Worm (Caenorhabditis elegans) whole organism, dauer: ENCODE measurements around the gene frpr-3.

Experiments used
- unc-62 ChIP-seq: sonication (generic microtip); optimal IDR thresholded peaks from 2 replicates; lab custom pipeline; 2017; ENCODE audit warnings: missing biosample characterization, missing genetic modification reagents, missing genetic modification characterization

frpr-3 gene

DNA sequence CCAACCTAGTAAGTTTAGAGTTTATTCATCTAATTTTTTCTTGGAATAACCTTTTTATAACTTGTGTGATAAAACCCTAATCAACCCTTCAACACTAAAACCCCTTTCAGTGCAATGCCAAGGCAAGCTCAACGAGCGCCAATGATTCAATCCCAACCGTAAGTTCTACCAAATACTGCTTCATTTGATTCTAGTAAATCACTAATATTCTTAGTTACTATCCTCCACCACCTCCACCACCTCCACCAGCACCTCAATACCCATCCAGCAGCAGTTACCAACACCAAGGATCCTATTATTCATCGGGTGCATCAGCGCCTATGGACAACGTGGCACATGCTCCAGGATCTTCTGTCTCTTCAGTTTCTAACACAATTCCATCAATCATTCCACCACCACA is 14.8 kb downstream of the frpr-3 start:
- no peak for TF ChIP-seq unc-62 (GFP tag; lab: Kevin White, UChicago)

DNA sequence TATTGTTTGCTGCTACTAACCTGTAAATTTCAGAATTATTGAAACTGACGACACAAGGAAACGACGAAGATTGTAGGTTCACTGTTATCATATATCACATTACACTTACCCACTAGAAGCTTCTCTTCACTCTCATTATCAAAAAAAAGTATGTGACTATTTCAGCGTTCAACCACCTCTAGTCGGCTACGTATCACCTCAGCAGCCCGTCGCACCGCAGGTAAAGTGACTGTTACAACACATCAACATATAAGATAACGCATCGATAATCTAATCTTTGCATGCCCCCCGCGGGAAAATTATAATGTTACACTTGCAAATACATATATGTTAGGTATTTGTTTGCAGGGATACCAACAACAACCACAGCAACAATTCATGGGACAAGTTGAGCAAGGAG is 15.6 kb downstream of the frpr-3 start:
- TF ChIP-seq unc-62 (GFP tag; lab: Kevin White, UChicago), result no peak

DNA sequence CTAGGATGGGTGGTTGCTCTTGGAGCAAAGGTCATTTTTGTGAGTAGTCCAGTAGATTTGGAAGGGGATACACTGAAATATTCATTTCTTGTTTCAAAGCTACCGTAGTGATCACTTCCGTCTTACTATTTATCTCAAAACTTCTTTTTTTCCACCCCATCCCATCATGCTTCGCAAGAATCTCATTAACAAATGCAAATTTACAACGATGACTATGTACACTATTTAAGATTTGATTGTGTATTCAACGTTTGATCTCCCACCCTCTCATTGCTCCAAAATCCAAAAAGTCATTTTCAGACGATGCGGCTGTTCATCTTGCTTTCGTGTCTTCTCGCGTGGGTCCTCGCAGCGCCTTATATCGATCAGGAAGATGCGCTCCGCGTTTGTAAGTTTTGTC is 22.0 kb downstream of the frpr-3 start, which contains the start of gene flp-21:
Gene flp-21 (plus strand): TSS at position 301 of the 400 bp plus-strand sequence.
- no peak for TF ChIP-seq unc-62 (GFP tag; lab: Kevin White, UChicago)

DNA sequence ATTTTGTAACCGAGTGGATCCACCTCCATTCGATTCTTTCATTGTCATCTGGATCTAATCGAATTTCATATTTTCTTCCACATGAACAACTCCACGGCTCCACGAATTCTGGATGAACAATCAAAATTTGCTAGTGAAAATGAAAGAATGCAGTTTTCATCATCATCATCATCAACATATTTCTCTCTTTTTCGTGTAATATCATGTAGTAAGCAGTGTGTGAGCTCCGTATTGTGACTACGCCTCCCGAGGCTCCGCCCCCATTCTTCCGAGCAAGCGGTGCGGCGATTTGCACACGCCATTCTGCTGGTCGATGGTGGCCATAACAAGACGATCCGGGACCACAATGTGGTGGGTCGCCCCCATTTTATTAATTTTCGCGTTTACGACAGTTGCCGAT is 27.0 kb downstream of the frpr-3 start, which contains the start of gene ZK742.7:
Gene ZK742.7 (plus strand): TSS at position 301 of the 400 bp plus-strand sequence.
- TF ChIP-seq unc-62 (GFP tag; lab: Kevin White, UChicago), result no peak

DNA sequence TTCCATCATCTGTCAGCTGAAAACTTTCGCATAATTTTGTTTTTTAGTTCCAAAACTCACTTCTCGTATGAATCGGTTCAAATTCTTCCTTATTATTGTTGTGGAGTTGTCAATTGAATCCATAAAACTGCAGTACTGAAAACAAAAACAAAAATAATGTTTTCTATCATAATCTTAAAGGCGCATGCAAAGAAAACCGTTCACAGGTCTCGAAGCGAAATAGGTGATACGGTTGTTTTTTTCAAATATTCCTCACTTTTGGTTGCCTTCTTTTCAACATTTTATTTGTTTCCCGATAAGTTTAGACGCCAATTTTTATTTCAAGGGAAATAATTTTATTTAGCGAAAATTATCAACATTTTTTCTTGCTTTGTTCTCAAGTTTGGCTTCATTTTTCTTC is 32.5 kb downstream of the frpr-3 start:
- TF ChIP-seq unc-62 (GFP tag; lab: Kevin White, UChicago), result no peak

DNA sequence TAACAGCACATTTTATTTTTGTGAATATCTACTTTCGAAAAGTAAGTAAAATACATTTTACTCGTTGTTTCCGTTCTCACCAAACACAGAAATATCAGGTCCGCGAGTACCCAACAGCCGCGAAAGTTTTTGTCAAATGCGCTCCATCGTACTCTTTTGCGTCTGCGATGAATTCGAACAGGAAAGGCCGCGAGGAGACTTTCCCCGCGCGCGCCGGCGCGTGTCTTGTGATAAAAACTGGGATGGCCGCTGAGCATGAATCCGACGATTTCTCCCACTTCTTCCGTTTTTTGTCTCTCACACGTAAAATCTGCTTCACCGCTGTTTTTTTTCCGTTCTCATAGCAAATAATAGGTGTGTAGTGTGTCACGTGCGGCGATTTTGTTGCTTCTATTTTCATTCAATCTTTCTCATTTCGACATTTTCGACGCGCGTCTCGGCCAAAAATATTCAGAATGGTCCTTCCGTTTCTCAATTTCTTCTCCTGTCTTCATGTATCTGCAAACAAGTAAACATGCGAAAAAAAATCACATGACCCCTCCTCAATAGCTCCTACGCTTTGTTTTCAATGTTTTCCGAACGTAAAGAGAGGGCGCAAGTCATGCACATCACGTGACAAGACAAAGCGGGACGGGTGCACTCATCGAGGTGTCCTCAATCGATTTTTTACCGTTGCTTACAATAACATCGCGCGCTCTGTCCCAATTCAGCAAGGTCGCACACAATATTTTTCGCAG is 33.2 kb downstream of the frpr-3 start, which contains the start of gene uvs-1:
Gene uvs-1 (minus strand): TSS at position 145 of the 737 bp plus-strand sequence.
- TF ChIP-seq unc-62 (GFP tag; lab: Kevin White, UChicago), result no peak

DNA sequence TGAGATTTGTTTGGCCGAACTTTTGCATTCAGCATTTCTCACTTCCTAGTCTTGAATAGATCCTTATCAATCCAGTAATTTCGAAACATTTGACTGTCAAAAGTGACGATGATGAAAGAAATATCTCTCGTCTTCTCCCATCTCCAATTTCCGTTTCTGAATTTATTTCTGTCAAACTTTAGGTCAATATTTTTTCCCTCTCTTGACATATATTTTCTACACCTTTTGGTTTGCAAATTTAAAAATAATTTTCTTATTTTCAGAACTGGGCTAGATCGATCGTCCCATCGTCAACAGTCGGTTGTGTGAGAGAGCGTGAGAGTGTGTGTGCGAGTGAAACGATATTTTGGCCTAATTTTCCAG is 33.7 kb downstream of the frpr-3 start, which contains the start of gene xpo-1:
Gene xpo-1 (plus strand): TSS at position 264 of the 363 bp plus-strand sequence.
- no peak for TF ChIP-seq unc-62 (GFP tag; lab: Kevin White, UChicago)

DNA sequence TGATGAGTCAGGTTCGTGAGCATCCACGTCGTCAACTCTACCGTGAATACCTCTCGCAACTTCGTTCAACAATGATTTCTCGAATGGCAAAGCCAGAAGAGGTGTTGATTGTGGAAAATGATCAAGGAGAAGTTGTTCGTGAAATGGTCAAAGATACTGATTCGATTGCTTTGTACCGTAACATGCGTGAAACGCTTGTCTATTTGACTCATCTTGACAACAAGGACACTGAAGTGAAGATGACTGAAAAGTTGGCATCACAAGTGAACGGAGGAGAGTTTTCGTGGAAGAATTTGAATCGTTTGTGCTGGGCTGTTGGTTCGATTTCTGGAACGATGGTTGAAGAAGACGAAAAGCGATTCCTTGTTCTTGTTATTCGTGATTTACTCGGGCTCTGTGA is 35.6 kb downstream of the frpr-3 start:
- TF ChIP-seq unc-62 (GFP tag; lab: Kevin White, UChicago), result no peak

DNA sequence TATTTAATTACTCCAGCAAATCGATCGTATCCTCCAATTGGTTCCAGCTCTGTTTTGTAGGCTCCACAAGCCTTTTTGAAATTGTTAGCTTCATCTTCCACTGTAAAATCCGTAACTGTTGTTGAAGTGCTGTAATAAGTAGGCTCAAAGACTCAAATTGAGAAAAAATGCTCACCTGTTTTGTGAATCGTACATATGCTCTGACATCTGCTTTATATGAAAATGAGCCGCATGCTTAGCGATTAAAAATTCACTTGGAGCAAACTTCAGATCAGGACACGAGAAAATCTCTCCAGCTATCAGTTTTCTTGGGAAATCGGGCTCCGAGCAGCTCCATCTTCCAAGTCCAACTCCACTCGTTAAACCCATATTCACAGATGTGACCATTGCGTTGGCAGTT is 37.4 kb downstream of the frpr-3 start:
- TF ChIP-seq unc-62 (GFP tag; lab: Kevin White, UChicago), result no peak

DNA sequence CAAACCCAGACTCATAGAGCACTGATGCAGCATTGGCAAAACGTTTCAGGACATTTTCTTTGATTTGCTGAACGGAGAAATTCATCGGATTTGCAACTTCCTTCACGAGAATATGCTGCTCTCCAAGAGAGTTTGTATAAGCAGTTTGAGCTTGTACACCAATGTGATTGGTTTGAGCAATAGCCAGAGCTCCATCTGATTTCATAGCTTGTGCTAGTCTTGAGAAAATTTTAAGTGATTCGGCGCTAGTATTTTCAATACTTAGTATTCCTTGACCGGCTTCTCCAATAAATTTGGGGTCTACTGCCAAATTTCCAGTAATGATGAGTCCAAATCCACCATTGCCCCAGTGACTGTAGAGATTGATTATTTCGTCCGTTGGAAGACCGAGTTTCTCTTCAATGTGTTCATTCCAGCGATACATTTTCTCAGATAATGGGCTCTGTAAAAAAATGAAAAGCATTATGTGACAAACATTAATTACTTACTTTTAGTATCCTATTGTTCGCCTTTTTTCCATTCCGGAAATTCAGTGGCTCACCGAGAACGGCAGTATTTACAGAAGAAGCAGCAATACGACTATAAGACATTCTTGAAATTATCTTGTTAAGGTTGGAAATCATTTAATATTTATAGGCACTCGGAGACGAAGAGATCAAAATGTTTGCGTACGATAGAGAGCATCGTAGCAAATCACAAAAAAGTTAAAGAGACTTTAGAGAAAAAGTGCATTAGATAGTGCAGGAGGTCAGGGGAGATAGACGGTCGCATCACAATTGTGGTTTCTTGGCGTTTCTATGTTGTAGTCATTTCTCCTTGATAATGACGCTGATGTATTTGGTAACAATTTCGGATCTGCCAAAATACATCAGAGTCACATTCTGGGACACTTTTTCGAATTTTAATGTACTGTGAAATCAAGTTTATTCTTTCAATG is 38.5 kb downstream of the frpr-3 start, which contains the start of gene ZK742.3:
Gene ZK742.3 (minus strand): TSS at position 593 of the 937 bp plus-strand sequence.
- TF ChIP-seq unc-62 (GFP tag; lab: Kevin White, UChicago), result no peak

DNA sequence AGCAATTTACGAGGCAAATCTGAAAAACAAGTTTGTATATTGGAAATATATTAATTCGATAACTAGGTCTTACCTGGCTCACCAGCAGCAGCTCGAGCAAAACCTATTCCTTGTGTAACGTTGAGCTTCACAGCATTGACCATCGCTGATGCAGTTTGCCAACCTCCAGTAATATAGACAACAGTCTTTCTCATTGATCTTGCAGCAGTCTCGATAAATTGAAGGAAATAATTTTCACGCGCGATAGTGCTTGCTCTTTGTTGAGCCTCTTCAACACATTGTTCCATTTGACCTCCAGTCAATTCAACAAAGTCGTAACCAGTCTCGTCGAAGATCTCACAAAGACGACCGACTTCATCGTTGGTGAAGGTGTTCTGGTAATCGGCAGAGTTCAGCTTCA is 39.5 kb downstream of the frpr-3 start:
- TF ChIP-seq unc-62 (GFP tag; lab: Kevin White, UChicago), result no peak

DNA sequence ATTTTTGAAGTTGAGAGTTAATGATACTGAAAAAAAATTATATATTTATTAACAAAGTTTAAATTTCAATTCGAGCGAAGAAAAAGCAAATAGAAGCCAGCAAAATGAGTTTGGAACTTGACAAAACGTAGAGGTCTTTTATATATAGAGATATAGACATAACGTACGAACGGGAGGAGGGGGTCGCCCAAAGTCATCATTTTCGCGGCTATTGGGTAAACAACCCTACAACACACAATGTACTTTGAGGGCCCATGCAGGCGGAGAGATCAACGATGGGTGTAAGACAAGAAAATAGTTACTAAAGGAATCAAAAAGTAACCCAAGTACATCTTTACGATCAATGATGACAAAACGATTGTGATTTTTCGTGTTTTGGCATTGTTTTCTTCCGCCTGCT is 40.7 kb downstream of the frpr-3 start, which contains the start of gene ZK742.4:
Gene ZK742.4 (minus strand): TSS at position 35 of the 400 bp plus-strand sequence.
- no peak for TF ChIP-seq unc-62 (GFP tag; lab: Kevin White, UChicago)

DNA sequence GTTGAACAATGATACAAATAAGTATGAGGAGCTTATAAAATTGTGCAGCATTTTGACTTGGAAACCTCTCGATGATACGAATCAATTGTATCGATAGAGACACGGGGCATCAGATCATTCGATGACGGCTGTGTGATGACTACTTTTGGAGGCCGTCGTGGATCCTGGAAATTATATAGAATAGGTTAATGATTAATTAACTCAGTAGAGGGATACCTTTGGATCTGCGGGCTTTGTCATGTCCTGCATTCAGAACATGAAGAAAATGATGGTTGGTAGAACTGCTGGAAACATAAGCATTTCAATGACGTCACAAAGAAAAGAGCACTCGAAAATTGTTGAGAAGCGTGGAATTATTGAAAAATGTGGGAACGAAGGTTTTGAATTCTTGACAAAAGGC is 43.5 kb downstream of the frpr-3 start, which contains the start of gene ZK742.6:
Gene ZK742.6 (minus strand): TSS at position 342 of the 400 bp plus-strand sequence.
- no peak for TF ChIP-seq unc-62 (GFP tag; lab: Kevin White, UChicago)

DNA sequence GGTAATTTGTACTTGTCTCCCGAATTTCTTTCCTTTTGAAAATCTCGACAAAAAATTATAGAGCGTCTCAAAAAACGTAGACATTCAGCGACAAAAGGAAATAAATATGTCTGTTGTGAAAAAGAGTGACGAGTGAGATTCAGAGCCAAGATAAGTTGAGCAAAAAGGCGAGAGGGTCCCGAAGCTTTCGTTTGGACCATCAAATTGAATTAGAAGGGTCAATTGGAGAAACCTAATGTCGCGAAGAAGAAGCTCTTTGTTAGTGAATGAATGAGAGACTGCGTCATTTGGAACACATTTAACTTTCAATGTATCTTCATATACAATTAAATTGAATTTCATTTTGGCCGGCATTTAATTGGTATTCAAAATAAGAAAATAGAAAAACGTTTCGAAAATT is 45.4 kb downstream of the frpr-3 start:
- TF ChIP-seq unc-62 (GFP tag; lab: Kevin White, UChicago), result no peak

DNA sequence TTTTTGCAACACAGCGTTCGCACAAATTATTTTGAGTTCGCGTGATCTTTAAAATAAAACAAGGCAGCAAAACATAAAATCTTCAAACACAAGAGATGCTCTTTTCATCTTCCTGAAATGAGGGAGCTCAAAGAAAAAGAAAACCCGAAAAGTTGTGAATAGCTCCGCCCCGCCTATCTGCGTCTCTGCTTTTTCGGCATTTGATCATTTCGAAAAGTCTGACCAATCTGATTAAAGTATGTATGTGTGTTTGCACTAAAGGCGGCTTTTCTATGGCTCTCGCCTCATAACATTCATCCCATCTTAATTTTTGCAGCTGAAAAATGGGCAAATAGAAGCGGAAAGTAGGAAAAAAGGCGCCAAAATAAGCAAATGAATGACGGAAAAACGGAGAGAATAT is 48.5 kb downstream of the frpr-3 start:
- TF ChIP-seq unc-62 (GFP tag; lab: Kevin White, UChicago), result no peak

DNA sequence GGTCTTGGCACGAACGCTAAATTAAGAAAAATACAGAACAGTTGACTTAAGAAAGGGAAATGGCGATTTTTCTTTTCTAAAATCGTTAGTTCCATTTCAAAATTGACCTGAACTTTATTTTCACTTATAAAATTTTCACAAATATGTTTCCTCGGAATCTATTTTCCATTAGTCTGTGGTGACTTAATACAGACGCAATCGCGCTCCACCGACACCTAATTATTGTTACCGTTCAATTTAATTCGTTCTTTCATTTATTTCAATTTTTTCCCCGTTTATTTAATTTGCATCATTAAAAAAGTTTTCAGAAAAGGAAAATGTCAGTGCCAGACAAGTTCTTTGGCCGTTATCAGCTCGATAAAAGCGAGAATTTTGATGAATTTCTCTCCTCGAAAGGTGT is 49.2 kb downstream of the frpr-3 start, which contains the start of gene lbp-4:
Gene lbp-4 (plus strand): TSS at position 309 of the 400 bp plus-strand sequence.
- TF ChIP-seq unc-62 (GFP tag; lab: Kevin White, UChicago), result no peak
